Fruit fly (Drosophila melanogaster): Measurements from ENCODE around the gene AstC-R1.

The AstC-R1 gene

DNA sequence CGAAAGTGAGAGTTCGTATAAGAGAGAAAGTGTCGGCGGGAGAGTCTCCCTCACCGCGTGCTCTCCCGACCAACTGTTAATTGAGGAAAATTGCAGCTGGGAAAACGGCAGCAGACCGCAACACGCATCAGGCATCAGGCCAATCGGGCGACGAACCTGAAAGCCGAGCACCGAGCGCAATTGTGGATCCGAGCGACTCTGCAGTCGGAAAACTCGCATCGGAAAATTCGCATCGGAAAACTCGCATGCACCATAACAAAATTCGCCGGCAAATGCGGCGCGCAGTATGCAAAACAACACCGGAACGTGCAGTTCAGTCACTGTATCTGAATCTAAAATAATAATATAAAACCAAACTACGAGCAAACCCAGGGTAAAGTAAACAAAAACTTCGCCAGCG lies at the start of gene AstC-R1:
Gene AstC-R1 (plus strand): TSS at position 301 of the 400 bp plus-strand sequence.
- TF ChIP-seq Snoo (tag; optimal IDR thresholded peaks at IDR 0.05), result no peak
- no peak for TF ChIP-seq CG13204 (GFP tag; optimal IDR thresholded peaks at IDR 0.05)
- TF ChIP-seq CG34367 (tag; optimal IDR thresholded peaks at IDR 0.05), result no peak
- TF ChIP-seq CG14655 (GFP tag; optimal IDR thresholded peaks at IDR 0.05), result peak; percentile 34
- no peak for TF ChIP-seq fd96Ca (GFP tag; IDR thresholded peaks at IDR 0.05)
- no peak for TF ChIP-seq Pif1A (GFP tag; optimal IDR thresholded peaks at IDR 0.05)
- peak; percentile 59; the same call in 2 of the 3 replicates for TF ChIP-seq CG4496 (GFP tag; IDR thresholded peaks at IDR 0.05)
- TF ChIP-seq CG12605 (GFP tag; IDR thresholded peaks at IDR 0.05), result no peak
- no peak for TF ChIP-seq CG8159 (tag; optimal IDR thresholded peaks at IDR 0.05)
- no peak for TF ChIP-seq CG15710 (tag; optimal IDR thresholded peaks at IDR 0.05)
- TF ChIP-seq CG8301 (tag; optimal IDR thresholded peaks at IDR 0.05), result no peak
- no peak for TF ChIP-seq Pif1B (GFP tag; optimal IDR thresholded peaks at IDR 0.05)

DNA sequence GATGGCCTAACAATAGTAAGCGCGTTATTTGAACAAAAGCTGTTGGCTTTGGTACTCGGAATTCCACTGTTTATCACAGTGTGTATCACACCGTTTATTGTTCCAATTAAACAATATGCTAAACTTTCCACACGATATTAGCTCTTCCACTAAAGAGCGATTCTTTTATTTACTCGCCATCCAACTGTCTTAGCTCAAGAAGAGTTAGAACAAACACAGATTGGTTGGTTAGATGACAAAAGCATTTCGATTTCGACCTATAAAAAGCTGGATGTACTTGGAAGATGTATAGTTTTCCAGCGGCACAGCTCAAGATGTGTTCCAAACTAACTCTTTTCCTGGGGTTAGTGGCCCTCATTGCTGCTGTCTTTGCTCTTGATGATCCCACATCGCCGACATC lies 33.4 kb upstream of the AstC-R1 start, which contains the start of gene CG32198:
Gene CG32198 (plus strand): TSS at position 301 of the 400 bp plus-strand sequence.
- no peak for TF ChIP-seq CG14655 (GFP tag; optimal IDR thresholded peaks at IDR 0.05)
- TF ChIP-seq CG13204 (GFP tag; optimal IDR thresholded peaks at IDR 0.05), result no peak
- no peak for TF ChIP-seq CG32121 (GFP tag; IDR thresholded peaks at IDR 0.05)
- no peak for TF ChIP-seq EcR (GFP tag; optimal IDR thresholded peaks at IDR 0.05)
- TF ChIP-seq Ets98B (GFP tag; IDR thresholded peaks at IDR 0.05), result no peak
- no peak for TF ChIP-seq CG34367 (tag; optimal IDR thresholded peaks at IDR 0.05)
- TF ChIP-seq fd96Ca (GFP tag; IDR thresholded peaks at IDR 0.05), result no peak
- TF ChIP-seq rn (GFP tag; IDR thresholded peaks at IDR 0.05), result no peak
- no peak for TF ChIP-seq CG12605 (GFP tag; IDR thresholded peaks at IDR 0.05)
- TF ChIP-seq Pif1B (GFP tag; optimal IDR thresholded peaks at IDR 0.05), result no peak
- TF ChIP-seq CG17806 (tag; optimal IDR thresholded peaks at IDR 0.05), result no peak
- no peak for TF ChIP-seq CG8301 (tag; optimal IDR thresholded peaks at IDR 0.05)
- no peak for TF ChIP-seq Snoo (tag; optimal IDR thresholded peaks at IDR 0.05)
- TF ChIP-seq CG10348 (GFP tag; IDR thresholded peaks at IDR 0.05), result no peak
- no peak for TF ChIP-seq D1 (tag; optimal IDR thresholded peaks at IDR 0.05)
- TF ChIP-seq CG9948 (tag; optimal IDR thresholded peaks at IDR 0.05), result no peak
- no peak for TF ChIP-seq CG4496 (GFP tag; IDR thresholded peaks at IDR 0.05)
- no peak for TF ChIP-seq Pif1A (GFP tag; optimal IDR thresholded peaks at IDR 0.05)
- no peak for TF ChIP-seq CG15710 (tag; optimal IDR thresholded peaks at IDR 0.05)

DNA sequence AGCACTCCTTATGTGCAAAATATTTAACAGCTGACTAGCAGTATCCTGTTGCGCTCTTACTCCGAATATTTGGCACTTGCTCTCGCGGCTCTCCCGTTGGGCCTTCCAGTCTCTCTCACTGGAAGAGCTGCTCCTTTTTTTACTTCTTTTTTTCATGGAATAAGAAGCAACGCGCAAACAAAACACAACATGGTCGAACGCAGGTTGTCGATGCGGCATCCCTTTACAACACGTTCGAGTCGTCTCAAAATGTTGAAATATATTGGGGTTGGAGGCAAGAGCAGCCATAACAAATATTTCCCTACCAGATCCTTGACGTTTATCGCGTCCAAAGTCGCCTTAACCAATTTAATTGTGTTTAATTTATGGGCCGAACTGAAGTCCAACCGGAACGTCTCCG lies 20.2 kb upstream of the AstC-R1 start:
- TF ChIP-seq CG4496 (GFP tag; IDR thresholded peaks at IDR 0.05) (no peak), CG9948 (tag; optimal IDR thresholded peaks at IDR 0.05) (no peak), gl (tag; optimal IDR thresholded peaks at IDR 0.05) (no peak), Snoo (tag; optimal IDR thresholded peaks at IDR 0.05) (no peak), Ets98B (GFP tag; IDR thresholded peaks at IDR 0.05) (no peak)

DNA sequence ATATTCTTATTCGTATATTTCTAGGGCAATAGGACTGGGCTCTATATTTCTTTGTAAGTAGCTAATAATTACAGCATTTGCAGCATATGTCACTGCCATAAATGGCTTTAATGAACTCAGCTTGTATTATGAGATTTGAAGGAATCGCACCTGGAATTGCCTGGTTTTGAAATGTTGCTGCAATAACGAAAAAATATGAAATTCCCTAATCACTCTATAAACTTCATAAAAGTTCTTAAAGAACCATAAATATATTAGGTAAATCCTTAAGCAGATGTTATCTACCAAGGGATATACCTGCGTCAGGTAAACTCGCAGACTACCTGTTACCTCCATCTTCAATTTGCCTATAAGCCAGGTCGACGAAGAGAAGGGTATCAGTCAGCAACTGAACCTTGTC lies 28.3 kb downstream of the AstC-R1 start, which contains the start of gene CG7271:
Gene CG7271 (plus strand): TSS at position 373 of the 400 bp plus-strand sequence.
- no peak for TF ChIP-seq fd96Ca (GFP tag; IDR thresholded peaks at IDR 0.05)
- no peak for TF ChIP-seq Ets98B (GFP tag; IDR thresholded peaks at IDR 0.05)
- no peak for TF ChIP-seq rn (GFP tag; IDR thresholded peaks at IDR 0.05)
- no peak for TF ChIP-seq D1 (tag; optimal IDR thresholded peaks at IDR 0.05)
- no peak for TF ChIP-seq CG8159 (tag; optimal IDR thresholded peaks at IDR 0.05)
- TF ChIP-seq Snoo (tag; optimal IDR thresholded peaks at IDR 0.05), result no peak
- TF ChIP-seq CG14655 (GFP tag; optimal IDR thresholded peaks at IDR 0.05), result no peak
- no peak for TF ChIP-seq CG15710 (tag; optimal IDR thresholded peaks at IDR 0.05)
- no peak for TF ChIP-seq CG13204 (GFP tag; optimal IDR thresholded peaks at IDR 0.05)
- TF ChIP-seq CG34367 (tag; optimal IDR thresholded peaks at IDR 0.05), result no peak
- TF ChIP-seq CG10348 (GFP tag; IDR thresholded peaks at IDR 0.05), result no peak

DNA sequence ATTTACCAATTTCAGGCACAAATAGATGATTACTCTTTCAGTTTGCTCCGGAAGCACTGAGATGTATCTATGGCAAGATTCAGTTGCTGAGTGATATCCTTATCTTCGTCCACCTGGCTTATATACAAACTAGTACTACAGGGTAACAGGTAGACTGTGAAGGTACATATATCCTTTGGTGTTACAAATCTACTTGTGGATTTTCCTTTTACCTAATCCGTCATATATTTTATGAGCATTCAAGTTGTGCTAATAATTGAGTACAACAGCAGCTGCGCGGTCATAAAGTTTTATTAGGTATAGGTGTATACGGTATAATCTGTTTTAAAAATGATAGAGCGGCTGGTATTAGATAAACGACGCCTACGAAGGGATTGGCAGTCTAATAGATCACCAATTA lies 33.6 kb downstream of the AstC-R1 start, which contains the start of gene term:
Gene term (minus strand): TSS at position 101 of the 400 bp plus-strand sequence.
- TF ChIP-seq EcR (GFP tag; optimal IDR thresholded peaks at IDR 0.05), result no peak
- no peak for TF ChIP-seq CG12605 (GFP tag; IDR thresholded peaks at IDR 0.05)

DNA sequence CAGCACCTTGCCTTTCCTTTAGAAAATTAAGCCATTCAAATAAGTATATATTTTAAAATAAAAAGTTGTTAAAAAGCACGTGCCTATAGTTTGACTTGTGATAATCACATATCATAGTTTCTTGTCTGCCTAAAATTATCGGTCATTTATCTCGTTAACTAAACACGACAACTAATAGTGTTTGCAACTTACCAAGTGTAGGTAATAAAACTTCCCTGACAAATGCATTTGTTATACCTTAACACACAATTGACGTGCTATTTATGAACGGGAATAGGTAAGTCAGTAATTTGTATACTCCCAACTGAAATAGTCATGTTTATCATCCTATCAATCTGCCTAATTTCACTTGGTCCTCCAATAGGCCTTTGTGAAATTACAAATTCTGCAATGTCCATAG lies 43.1 kb downstream of the AstC-R1 start, which contains the start of gene CG18234:
Gene CG18234 (plus strand): TSS at position 301 of the 400 bp plus-strand sequence.
- TF ChIP-seq CG14655 (GFP tag; optimal IDR thresholded peaks at IDR 0.05) (no peak), CG8159 (tag; optimal IDR thresholded peaks at IDR 0.05) (no peak), CG10348 (GFP tag; IDR thresholded peaks at IDR 0.05) (no peak), Snoo (tag; optimal IDR thresholded peaks at IDR 0.05) (no peak), CG8301 (tag; optimal IDR thresholded peaks at IDR 0.05) (no peak), Pif1B (GFP tag; optimal IDR thresholded peaks at IDR 0.05) (no peak), CG15710 (tag; optimal IDR thresholded peaks at IDR 0.05) (no peak), D1 (tag; optimal IDR thresholded peaks at IDR 0.05) (no peak), gl (tag; optimal IDR thresholded peaks at IDR 0.05) (no peak), fd96Ca (GFP tag; IDR thresholded peaks at IDR 0.05) (no peak), rn (GFP tag; IDR thresholded peaks at IDR 0.05) (no peak), CG34367 (tag; optimal IDR thresholded peaks at IDR 0.05) (no peak), CG17806 (tag; optimal IDR thresholded peaks at IDR 0.05) (no peak), CG4496 (GFP tag; IDR thresholded peaks at IDR 0.05) (no peak), CG32121 (GFP tag; IDR thresholded peaks at IDR 0.05) (no peak)

DNA sequence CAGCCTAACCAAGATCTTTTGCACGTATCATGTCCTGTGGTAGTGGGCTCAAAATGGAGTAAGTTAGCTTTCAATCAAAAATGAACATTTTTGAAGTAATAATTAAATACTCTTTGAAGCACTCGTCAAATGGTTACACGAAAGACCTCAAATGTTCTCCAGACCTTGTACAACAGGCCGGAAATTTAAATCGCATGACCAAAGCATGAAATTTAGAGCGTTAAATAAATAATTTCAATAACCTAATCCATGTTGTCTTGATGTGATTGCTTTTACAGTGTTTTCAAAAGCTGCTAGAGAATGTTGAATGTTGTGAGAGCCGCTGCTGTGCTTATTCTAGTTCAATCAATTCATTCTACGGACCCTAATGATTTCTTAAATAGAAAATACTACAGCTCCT lies 45.1 kb downstream of the AstC-R1 start, which contains the start of gene CG18233:
Gene CG18233 (plus strand): TSS at position 301 of the 400 bp plus-strand sequence.
- TF ChIP-seq CG8301 (tag; optimal IDR thresholded peaks at IDR 0.05) (no peak), D1 (tag; optimal IDR thresholded peaks at IDR 0.05) (no peak), CG8159 (tag; optimal IDR thresholded peaks at IDR 0.05) (no peak), fd96Ca (GFP tag; IDR thresholded peaks at IDR 0.05) (no peak), Pif1A (GFP tag; optimal IDR thresholded peaks at IDR 0.05) (no peak), CG10348 (GFP tag; IDR thresholded peaks at IDR 0.05) (no peak), CG9948 (tag; optimal IDR thresholded peaks at IDR 0.05) (no peak), CG34367 (tag; optimal IDR thresholded peaks at IDR 0.05) (no peak), rn (GFP tag; IDR thresholded peaks at IDR 0.05) (no peak), Pif1B (GFP tag; optimal IDR thresholded peaks at IDR 0.05) (no peak), EcR (GFP tag; optimal IDR thresholded peaks at IDR 0.05) (no peak), CG4496 (GFP tag; IDR thresholded peaks at IDR 0.05) (no peak), CG14655 (GFP tag; optimal IDR thresholded peaks at IDR 0.05) (no peak), CG12605 (GFP tag; IDR thresholded peaks at IDR 0.05) (no peak), Ets98B (GFP tag; IDR thresholded peaks at IDR 0.05) (no peak), CG13204 (GFP tag; optimal IDR thresholded peaks at IDR 0.05) (no peak), Snoo (tag; optimal IDR thresholded peaks at IDR 0.05) (no peak), CG15710 (tag; optimal IDR thresholded peaks at IDR 0.05) (no peak), gl (tag; optimal IDR thresholded peaks at IDR 0.05) (no peak), CG17806 (tag; optimal IDR thresholded peaks at IDR 0.05) (no peak)
